Fruit fly (Drosophila melanogaster): ENCODE measurements around the gene Sf3a1.

Gene Sf3a1

dm6 chr3R:16986181-16987074, 15.7 kb downstream of the Sf3a1 start (continued):
- TF ChIP-seq bigmax (GFP tag; optimal IDR thresholded peaks at IDR 0.05) (peak; percentile 46), Hmr (GFP tag; optimal IDR thresholded peaks at IDR 0.05) (peak; percentile 97), fd3F (GFP tag; optimal IDR thresholded peaks at IDR 0.05) (peak; percentile 95), CG4617 (GFP tag; optimal IDR thresholded peaks at IDR 0.05; ENCODE audit: borderline replicate concordance) (peak; percentile 82), CG7372 (GFP tag; IDR thresholded peaks at IDR 0.05) (peak; percentile 96), Hmx (GFP tag; optimal IDR thresholded peaks at IDR 0.05) (peak; percentile 77), lov (optimal IDR thresholded peaks at IDR 0.05) (no peak), lov (GFP tag; IDR thresholded peaks at IDR 0.05) (peak; percentile 92), CG8924 (tag; optimal IDR thresholded peaks at IDR 0.05) (peak; percentile 86), CG13296 (GFP tag; optimal IDR thresholded peaks at IDR 0.05) (peak; percentile 95), CG11398 (GFP tag; optimal IDR thresholded peaks at IDR 0.05) (peak; percentile 91), abd-A (tag; optimal IDR thresholded peaks at IDR 0.05) (peak; percentile 45), CG14667 (GFP tag; IDR thresholded peaks at IDR 0.05) (peak; percentile 92), CG6683 (GFP tag; optimal IDR thresholded peaks at IDR 0.05) (peak; percentile 91), B-H1 (GFP tag; IDR thresholded peaks at IDR 0.05) (peak; percentile 93), bab2 (GFP tag; optimal IDR thresholded peaks at IDR 0.05) (peak; percentile 97), CG13624 (GFP tag; optimal IDR thresholded peaks at IDR 0.05) (peak; percentile 97), CG6791 (GFP tag; IDR thresholded peaks at IDR 0.05; ENCODE audit: partially characterized antibody) (0 out of 3 replicates have a peak, but pooled peaks have one; percentile 34), ro (GFP tag; IDR thresholded peaks at IDR 0.05) (peak; percentile 84), knrl (GFP tag; IDR thresholded peaks at IDR 0.05; ENCODE audit: partially characterized antibody) (no peak), zfh1 (GFP tag; IDR thresholded peaks at IDR 0.05) (peak; percentile 94), Ssrp (tag; optimal IDR thresholded peaks at IDR 0.05) (peak; percentile 77), caup (GFP tag; optimal IDR thresholded peaks at IDR 0.05; ENCODE audit: severe bottlenecking) (peak; percentile 95), dan (GFP tag; IDR thresholded peaks at IDR 0.05) (peak; percentile 79), CG12155 (GFP tag; optimal IDR thresholded peaks at IDR 0.05) (peak; percentile 94), CG31224 (GFP tag; IDR thresholded peaks at IDR 0.05) (peak; percentile 94), NFAT (GFP tag; IDR thresholded peaks at IDR 0.05) (peak; percentile 99), lilli (GFP tag; optimal IDR thresholded peaks at IDR 0.05) (peak; percentile 98), HmgD (GFP tag; optimal IDR thresholded peaks at IDR 0.05) (peak; percentile 88), CG11723 (GFP tag; optimal IDR thresholded peaks at IDR 0.05) (peak; percentile 91), shn (GFP tag; optimal IDR thresholded peaks at IDR 0.05) (peak; percentile 94), Poxn (GFP tag; IDR thresholded peaks at IDR 0.05) (peak; percentile 97), pzg (GFP tag; optimal IDR thresholded peaks at IDR 0.05) (peak; percentile 36), odd (GFP tag; optimal IDR thresholded peaks at IDR 0.05) (peak; percentile 89), CG12299 (tag; optimal IDR thresholded peaks at IDR 0.05) (peak; percentile 84), klu (GFP tag; IDR thresholded peaks at IDR 0.05) (peak; percentile 91), CG7271 (tag; optimal IDR thresholded peaks at IDR 0.05) (no peak), CG16779 (GFP tag; IDR thresholded peaks at IDR 0.05) (peak; percentile 97), insv (GFP tag; optimal IDR thresholded peaks at IDR 0.05) (peak; percentile 39 to 65), crp (GFP tag; optimal IDR thresholded peaks at IDR 0.05) (peak in 1 of 2 experiments; percentile 62), H2.0 (GFP tag; IDR thresholded peaks at IDR 0.05) (peak; percentile 96), CG3163 (GFP tag; optimal IDR thresholded peaks at IDR 0.05) (peak; percentile 82), ind (GFP tag; optimal IDR thresholded peaks at IDR 0.05) (peak; percentile 98), CG7839 (tag; optimal IDR thresholded peaks at IDR 0.05) (peak; percentile 96), ase (GFP tag; IDR thresholded peaks at IDR 0.05) (peak; percentile 89; the same call in 2 of the 3 replicates), CG14441 (GFP tag; IDR thresholded peaks at IDR 0.05) (peak; percentile 98), fu2 (GFP tag; optimal IDR thresholded peaks at IDR 0.05) (peak; percentile 95), Fer3 (tag; optimal IDR thresholded peaks at IDR 0.05) (peak; percentile 95)
